Fruit fly (Drosophila melanogaster) S2 (cell line): ENCODE data around the gene psh.

Source experiments
- CG8478 ChIP-seq: fragments of >200 bp; optimal IDR thresholded peaks from 2 replicates; lab custom pipeline; 2018
- CTCF ChIP-seq, 2 experiments: fragments of >200 bp; optimal IDR thresholded peaks; 2 replicates each; lab custom pipeline; 2018

- TF ChIP-seq CG8478 (lab: Kevin White, UChicago): no peak
- TF ChIP-seq CTCF (optimal IDR thresholded peaks at IDR 0.05; lab: Kevin White, UChicago): peak; percentile 93 to 96
Measured at dm6 chrX:18517415-18517814, 30.7 kb upstream of the psh start.
